Worm (Caenorhabditis elegans) whole organism, young adult: ENCODE data around the gene catp-2.

Source experiments
- F49E8.2 ChIP-seq: sonication (generic microtip); optimal IDR thresholded peaks from 3 replicates; lab custom pipeline; 2017; ENCODE audit warnings: missing genetic modification characterization, mild to moderate bottlenecking, missing compliant biosample characterization, antibody characterized with exemption, moderate library complexity; ENCODE audit not compliant: insufficient read depth
- F55B11.4 ChIP-seq: sonication (generic microtip); optimal IDR thresholded peaks from 2 replicates; lab custom pipeline; 2016; ENCODE audit warnings: missing compliant biosample characterization, missing genetic modification characterization, borderline replicate concordance; ENCODE audit not compliant: insufficient read depth
- ceh-100 ChIP-seq: fragments of 200-800 bp; sonication (Bioruptor generic); IDR thresholded peaks from 2 replicates; pipeline ENCODE4 v1.3.6; 2022; ENCODE audit warnings: missing genetic modification reagents, missing genetic modification characterization, missing compliant biosample characterization
- egrh-3 ChIP-seq: fragments of 200-800 bp; sonication (Bioruptor generic); IDR thresholded peaks from 2 replicates; pipeline ENCODE4 v1.3.6; 2022; ENCODE audit warnings: missing genetic modification reagents, missing genetic modification characterization, missing compliant biosample characterization
- lsl-1 ChIP-seq: fragments of 200-800 bp; sonication (Bioruptor generic); optimal IDR thresholded peaks from 2 replicates; lab custom pipeline; 2018; ENCODE audit warnings: mild to moderate bottlenecking, missing genetic modification characterization, moderate library complexity, missing compliant biosample characterization
- snpc-4 ChIP-seq, 5 experiments: fragments of 150-350 bp in 1 of 5; sonication (generic microtip) in 4 of 5; optimal IDR thresholded peaks; 2 replicates each; lab custom pipeline; 2014 to 2018; ENCODE audit warnings: missing genetic modification characterization in 5 of 5, missing biosample characterization in 3 of 5, antibody characterized with exemption in 2 of 5, mild to moderate bottlenecking in 2 of 5, missing compliant biosample characterization in 2 of 5, missing genotype in 2 of 5, moderate library complexity in 2 of 5, missing genetic modification reagents in 1 of 5
- unc-62 ChIP-seq: fragments of 150-350 bp; optimal IDR thresholded peaks from 2 replicates; lab custom pipeline; 2014; ENCODE audit warnings: missing biosample characterization, missing genetic modification reagents, missing genetic modification characterization
- zfh-2 ChIP-seq: fragments of 200-800 bp; sonication (Bioruptor generic); conservative IDR thresholded peaks from 2 replicates; pipeline ENCODE4 v1.3.6; 2022; ENCODE audit warnings: missing genetic modification reagents, missing genetic modification characterization, missing compliant biosample characterization

- TF ChIP-seq egrh-3 (GFP tag; lab: Robert Waterston, UW): no peak
- TF ChIP-seq ceh-100: no peak
- no peak for TF ChIP-seq snpc-4 (GFP tag; optimal IDR thresholded peaks at IDR 0.05; lab: Kevin White, UChicago)
- TF ChIP-seq snpc-4 (tag; optimal IDR thresholded peaks at IDR 0.05; lab: Kevin White, UChicago): no peak
- no peak for TF ChIP-seq lsl-1 (GFP tag; lab: Kevin White, UChicago)
- TF ChIP-seq unc-62: no peak
- TF ChIP-seq F49E8.2: no peak
- no peak for TF ChIP-seq F55B11.4 (tag; lab: Kevin White, UChicago)
- TF ChIP-seq zfh-2 (GFP tag; lab: Robert Waterston, UW): no peak
Observed at ce11 chrV:4983091-4983490, 48.6 kb downstream of the catp-2 start, which contains the start of gene srsx-13.
